Fruit fly (Drosophila melanogaster) whole organism, prepupa: ENCODE measurements around the gene CG6847.
A peak's percentile ranks its signal among the peaks of the same experiment; 100 is the strongest.

Experiments used
- Blimp-1 ChIP-seq: fragments of 200-800 bp; sonication (Bioruptor generic); optimal IDR thresholded peaks from 3 replicates; lab custom pipeline; 2017; ENCODE audit warnings: missing biosample characterization, missing genetic modification characterization, mild to moderate bottlenecking, moderate library complexity, missing genetic modification reagents
- CG10631 ChIP-seq: fragments of 200-800 bp; sonication (Bioruptor generic); optimal IDR thresholded peaks from 2 replicates; lab custom pipeline; 2016; ENCODE audit warnings: missing biosample characterization, missing genetic modification characterization
- CG10669 ChIP-seq: fragments of 200-800 bp; sonication (Bioruptor generic); optimal IDR thresholded peaks from 3 replicates; lab custom pipeline; 2018; ENCODE audit warnings: missing biosample characterization, mild to moderate bottlenecking, missing genetic modification characterization, moderate library complexity
- CG11762 ChIP-seq: fragments of 200-800 bp; sonication (Bioruptor generic); optimal IDR thresholded peaks from 3 replicates; lab custom pipeline; 2016; ENCODE audit warnings: missing biosample characterization, missing genetic modification characterization; ENCODE audit not compliant: insufficient read depth
- CG15336 ChIP-seq: fragments of 200-800 bp; sonication (Bioruptor generic); IDR thresholded peaks from 2 replicates; pipeline ENCODE4 v1.3.6; 2022; ENCODE audit warnings: missing biosample characterization, missing genetic modification characterization
- CG16779 ChIP-seq: fragments of 200-800 bp; sonication (Bioruptor generic); optimal IDR thresholded peaks from 3 replicates; lab custom pipeline; 2017; ENCODE audit warnings: missing biosample characterization, mild to moderate bottlenecking, missing genetic modification characterization
- CG3032 ChIP-seq: fragments of 200-800 bp; optimal IDR thresholded peaks from 2 replicates; lab custom pipeline; 2019; ENCODE audit warnings: missing biosample characterization, mild to moderate bottlenecking, missing genetic modification characterization, moderate library complexity
- CG31627 ChIP-seq: fragments of 200-800 bp; sonication (Bioruptor generic); optimal IDR thresholded peaks from 3 replicates; lab custom pipeline; 2016; ENCODE audit warnings: missing biosample characterization, missing genetic modification characterization
- CG32006 ChIP-seq: fragments of 200-800 bp; sonication (Bioruptor generic); optimal IDR thresholded peaks from 3 replicates; lab custom pipeline; 2017; ENCODE audit warnings: missing biosample characterization, mild to moderate bottlenecking, missing genetic modification characterization
- CG34406 ChIP-seq: fragments of 200-800 bp; sonication (Bioruptor generic); optimal IDR thresholded peaks from 3 replicates; lab custom pipeline; 2016; ENCODE audit warnings: missing biosample characterization, missing genetic modification characterization
- CG3919 ChIP-seq: fragments of 200-800 bp; sonication (Bioruptor generic); optimal IDR thresholded peaks from 3 replicates; lab custom pipeline; 2016; ENCODE audit warnings: missing biosample characterization, missing genetic modification characterization
- CG4318 ChIP-seq: fragments of 200-800 bp; sonication (Bioruptor generic); optimal IDR thresholded peaks from 3 replicates; lab custom pipeline; 2017; ENCODE audit warnings: missing biosample characterization, mild to moderate bottlenecking, missing genetic modification characterization
- CG6163 ChIP-seq: fragments of 200-800 bp; sonication (Bioruptor generic); IDR thresholded peaks from 3 replicates; pipeline ENCODE4 v1.3.6; 2022; ENCODE audit warnings: missing biosample characterization, missing genetic modification characterization
- CG6276 ChIP-seq: fragments of 200-800 bp; sonication (Bioruptor generic); optimal IDR thresholded peaks from 2 replicates; lab custom pipeline; 2017; ENCODE audit warnings: missing biosample characterization, mild to moderate bottlenecking, missing genetic modification characterization
- CG6792 ChIP-seq: fragments of 200-800 bp; sonication (Bioruptor generic); optimal IDR thresholded peaks from 3 replicates; lab custom pipeline; 2016; ENCODE audit warnings: missing biosample characterization, missing genetic modification characterization
- CG6854 ChIP-seq: fragments of 200-800 bp; sonication (Bioruptor generic); optimal IDR thresholded peaks from 2 replicates; lab custom pipeline; 2017; ENCODE audit warnings: missing biosample characterization, mild to moderate bottlenecking, missing genetic modification characterization
- CG7368 ChIP-seq: fragments of 200-800 bp; sonication (Bioruptor generic); optimal IDR thresholded peaks from 3 replicates; lab custom pipeline; 2016; ENCODE audit warnings: missing biosample characterization, missing genetic modification characterization
- CG8119 ChIP-seq: fragments of 200-800 bp; sonication (Bioruptor generic); IDR thresholded peaks from 3 replicates; pipeline ENCODE4 v1.3.6; 2022; ENCODE audit warnings: missing biosample characterization, missing genetic modification characterization
- CG8319 ChIP-seq: fragments of 200-800 bp; sonication (Bioruptor generic); optimal IDR thresholded peaks from 3 replicates; lab custom pipeline; 2016; ENCODE audit warnings: missing biosample characterization, missing genetic modification characterization
- CG8632 ChIP-seq: fragments of 200-800 bp; sonication (Bioruptor generic); optimal IDR thresholded peaks from 3 replicates; lab custom pipeline; 2016; ENCODE audit warnings: missing biosample characterization, missing genetic modification characterization
- CG9139 ChIP-seq: fragments of 200-800 bp; sonication (Bioruptor generic); optimal IDR thresholded peaks from 3 replicates; lab custom pipeline; 2017; ENCODE audit warnings: missing biosample characterization, mild to moderate bottlenecking, missing genetic modification characterization
- Eip75B ChIP-seq: fragments of 200-800 bp; sonication (Bioruptor generic); optimal IDR thresholded peaks from 3 replicates; lab custom pipeline; 2016; ENCODE audit warnings: missing biosample characterization, missing genetic modification characterization
- Eip78C ChIP-seq: fragments of 200-800 bp; sonication (Bioruptor generic); peaks from one replicate; lab custom pipeline; 2016; ENCODE audit warnings: missing biosample characterization, missing genetic modification characterization
- Eip93F ChIP-seq: fragments of 200-800 bp; sonication (Bioruptor generic); optimal IDR thresholded peaks from 2 replicates; lab custom pipeline; 2016; ENCODE audit warnings: missing biosample characterization, mild to moderate bottlenecking, missing genetic modification characterization
- Ets21C ChIP-seq: fragments of 200-800 bp; sonication (Bioruptor generic); optimal IDR thresholded peaks from 3 replicates; lab custom pipeline; 2016; ENCODE audit warnings: missing biosample characterization, missing genetic modification characterization
- Ets96B ChIP-seq: fragments of 200-800 bp; optimal IDR thresholded peaks from 2 replicates; lab custom pipeline; 2019; ENCODE audit warnings: missing biosample characterization, mild to moderate bottlenecking, missing genetic modification characterization, moderate library complexity
- Gug ChIP-seq: fragments of 200-800 bp; sonication (Bioruptor generic); IDR thresholded peaks from 2 replicates; pipeline ENCODE4 v1.3.6; 2022; ENCODE audit warnings: missing biosample characterization, missing genetic modification characterization
- Hr38 ChIP-seq: sonication (Bioruptor generic); optimal IDR thresholded peaks from 2 replicates; lab custom pipeline; 2016; ENCODE audit warnings: missing biosample characterization, missing genetic modification characterization
- Hr4 ChIP-seq: fragments of 200-800 bp; sonication (Bioruptor generic); optimal IDR thresholded peaks from 3 replicates; lab custom pipeline; 2016; ENCODE audit warnings: missing biosample characterization, missing genetic modification characterization
- Lpt ChIP-seq: fragments of 200-800 bp; sonication (Bioruptor generic); optimal IDR thresholded peaks from 3 replicates; lab custom pipeline; 2016; ENCODE audit warnings: missing biosample characterization, missing genetic modification characterization
- Met ChIP-seq: fragments of 200-800 bp; sonication (Bioruptor generic); optimal IDR thresholded peaks from 3 replicates; lab custom pipeline; 2016; ENCODE audit warnings: missing biosample characterization, missing genetic modification characterization
- OdsH ChIP-seq: fragments of 200-800 bp; sonication (Bioruptor generic); optimal IDR thresholded peaks from 3 replicates; lab custom pipeline; 2016; ENCODE audit warnings: missing biosample characterization, missing genetic modification characterization
- Sox102F ChIP-seq: fragments of 200-800 bp; sonication (Bioruptor generic); optimal IDR thresholded peaks from 2 replicates; lab custom pipeline; 2016; ENCODE audit warnings: missing biosample characterization, mild to moderate bottlenecking, missing genetic modification characterization
- Sox14 ChIP-seq: fragments of 200-800 bp; sonication (Bioruptor generic); optimal IDR thresholded peaks from 3 replicates; lab custom pipeline; 2016; ENCODE audit warnings: missing biosample characterization, missing genetic modification characterization
- Sox15 ChIP-seq: fragments of 200-800 bp; sonication (Bioruptor generic); optimal IDR thresholded peaks from 3 replicates; lab custom pipeline; 2016; ENCODE audit warnings: missing biosample characterization, missing genetic modification characterization
- acj6 ChIP-seq: fragments of 200-800 bp; sonication (Bioruptor generic); optimal IDR thresholded peaks from 3 replicates; lab custom pipeline; 2016; ENCODE audit warnings: missing biosample characterization, missing genetic modification characterization
- cyc ChIP-seq: fragments of 200-800 bp; sonication (Bioruptor generic); optimal IDR thresholded peaks from 3 replicates; lab custom pipeline; 2016; ENCODE audit warnings: missing biosample characterization, missing genetic modification characterization
- dac ChIP-seq: fragments of 200-800 bp; sonication (Bioruptor generic); optimal IDR thresholded peaks from 2 replicates; lab custom pipeline; 2017; ENCODE audit warnings: missing biosample characterization, mild to moderate bottlenecking, missing genetic modification characterization
- dsx ChIP-seq: fragments of 200-800 bp; optimal IDR thresholded peaks from 3 replicates; lab custom pipeline; 2019; ENCODE audit warnings: missing biosample characterization, mild to moderate bottlenecking, missing genetic modification characterization, moderate library complexity; ENCODE audit not compliant: poor library complexity, severe bottlenecking
- eg ChIP-seq: fragments of 200-800 bp; sonication (Bioruptor generic); IDR thresholded peaks from 3 replicates; pipeline ENCODE4 v1.3.6; 2022; ENCODE audit warnings: missing biosample characterization, missing genetic modification characterization
- esn ChIP-seq: fragments of 200-800 bp; sonication (Bioruptor generic); optimal IDR thresholded peaks from 2 replicates; lab custom pipeline; 2016; ENCODE audit warnings: missing biosample characterization, mild to moderate bottlenecking, missing genetic modification characterization, moderate library complexity
- fd59A ChIP-seq: fragments of 200-800 bp; sonication (Bioruptor generic); optimal IDR thresholded peaks from 2 replicates; lab custom pipeline; 2017; ENCODE audit warnings: missing biosample characterization, mild to moderate bottlenecking, missing genetic modification characterization, missing genetic modification reagents
- lz ChIP-seq: fragments of 200-800 bp; sonication (Bioruptor generic); optimal IDR thresholded peaks from 3 replicates; lab custom pipeline; 2016; ENCODE audit warnings: missing biosample characterization, missing genetic modification characterization
- pdm3 ChIP-seq: fragments of 200-800 bp; sonication (Bioruptor generic); optimal IDR thresholded peaks from 3 replicates; lab custom pipeline; 2016; ENCODE audit warnings: missing biosample characterization, missing genetic modification characterization
- salr ChIP-seq, 2 experiments: fragments of 200-800 bp; sonication (Bioruptor generic); optimal IDR thresholded peaks; 3 replicates each; lab custom pipeline; 2016 to 2018; ENCODE audit warnings: missing biosample characterization in 2 of 2, missing genetic modification characterization in 2 of 2, mild to moderate bottlenecking in 1 of 2
- spab ChIP-seq: fragments of 200-800 bp; sonication (Bioruptor generic); optimal IDR thresholded peaks from 2 replicates; lab custom pipeline; 2017; ENCODE audit warnings: missing biosample characterization, mild to moderate bottlenecking, missing genetic modification characterization, missing genetic modification reagents
- ss ChIP-seq, 2 experiments: fragments of 200-800 bp; sonication (Bioruptor generic); optimal IDR thresholded peaks; 2 replicates in 1 of 2; 3 replicates in 1 of 2; lab custom pipeline; 2017 to 2018; ENCODE audit warnings: mild to moderate bottlenecking in 2 of 2, missing biosample characterization in 2 of 2, missing genetic modification characterization in 2 of 2, moderate library complexity in 1 of 2
- svp ChIP-seq: fragments of 200-800 bp; sonication (Bioruptor generic); peaks from one replicate; lab custom pipeline; 2016; ENCODE audit warnings: missing biosample characterization, missing genetic modification characterization
- topi ChIP-seq: fragments of 200-800 bp; sonication (Bioruptor generic); optimal IDR thresholded peaks from 3 replicates; lab custom pipeline; 2016; ENCODE audit warnings: missing biosample characterization, missing genetic modification characterization
- vri ChIP-seq: fragments of 200-800 bp; sonication (Bioruptor generic); optimal IDR thresholded peaks from 3 replicates; lab custom pipeline; 2016; ENCODE audit warnings: missing biosample characterization, mild to moderate bottlenecking, missing genetic modification characterization

CG6847 gene

DNA sequence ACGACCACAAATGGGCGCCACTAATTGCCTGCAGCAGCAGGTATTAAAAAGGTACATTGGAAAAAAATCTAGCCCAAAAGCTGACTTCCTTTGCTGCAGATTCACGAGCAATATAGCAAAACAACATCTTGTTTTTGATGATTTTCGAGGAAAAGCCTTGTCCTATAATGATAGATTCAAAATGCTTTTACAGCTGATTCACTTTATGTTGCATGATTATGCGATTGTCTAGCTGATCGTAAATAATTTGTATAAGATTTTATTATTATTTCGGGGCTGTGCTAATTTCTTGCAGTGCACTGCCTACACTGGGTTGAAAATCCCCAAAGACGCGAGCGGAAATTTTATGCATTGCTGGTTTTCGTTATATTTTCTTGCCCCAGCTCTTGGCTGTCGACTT, 3.2 kb downstream of the CG6847 start (continued):
- TF ChIP-seq dac (peak; percentile 30), CG3032 (tag; lab: Kevin White, UChicago) (peak; percentile 5), Gug (0 out of 2 replicates have a peak, but pooled peaks have one; percentile 18), Sox102F (GFP tag; lab: Kevin White, UChicago) (peak; percentile 22), CG6854 (no peak), pdm3 (peak; percentile 37), Blimp-1 (no peak), esn (GFP tag; lab: Kevin White, UChicago) (peak; percentile 22)

DNA sequence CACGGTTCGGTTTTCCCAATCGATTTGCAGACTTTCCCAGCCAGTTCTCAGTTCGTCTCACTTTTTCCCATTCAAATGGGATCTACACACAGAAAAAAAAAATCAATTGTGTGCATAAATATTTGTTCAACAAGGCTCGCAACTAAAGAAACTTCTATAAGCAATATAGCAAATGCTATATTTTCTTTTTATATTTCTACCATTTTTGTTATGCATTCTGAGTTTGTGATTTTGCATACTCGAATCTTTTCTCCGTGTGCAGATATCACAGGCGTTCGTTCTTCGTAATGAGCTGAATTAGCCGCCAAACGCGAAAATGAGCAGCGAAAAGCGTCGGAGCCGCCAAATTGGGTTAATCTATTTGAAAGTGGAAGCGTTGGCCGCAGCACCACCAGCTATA, 4.7 kb downstream of the CG6847 start:
- TF ChIP-seq CG8119 (peak; percentile 52; the same call in 1 of the 3 replicates), Sox15 (no peak), CG9139 (GFP tag; lab: Kevin White, UChicago) (no peak), CG34406 (no peak), Eip75B (GFP tag; lab: Kevin White, UChicago) (no peak), Hr38 (GFP tag; lab: Kevin White, UChicago) (no peak), spab (no peak), CG10669 (GFP tag; lab: Kevin White, UChicago) (no peak), CG31627 (GFP tag; lab: Kevin White, UChicago) (no peak), Blimp-1 (no peak), CG4318 (GFP tag; lab: Kevin White, UChicago) (no peak), Gug (no peak), topi (GFP tag; lab: Kevin White, UChicago) (no peak), CG8319 (GFP tag; lab: Kevin White, UChicago) (no peak), CG3032 (tag; lab: Kevin White, UChicago) (no peak), acj6 (GFP tag; lab: Kevin White, UChicago) (no peak), cyc (GFP tag; lab: Kevin White, UChicago) (no peak), OdsH (peak; percentile 9), CG10631 (GFP tag; lab: Kevin White, UChicago) (no peak), Eip93F (GFP tag; lab: Kevin White, UChicago) (no peak), Lpt (no peak), vri (GFP tag; lab: Kevin White, UChicago) (no peak), CG6792 (GFP tag; lab: Kevin White, UChicago) (no peak), Ets96B (tag; lab: Kevin White, UChicago) (no peak), fd59A (GFP tag; lab: Kevin White, UChicago) (no peak), CG6163 (GFP tag; lab: Robert Waterston, UW) (peak; percentile 27; the same call in 1 of the 3 replicates), CG6854 (no peak), CG8632 (no peak), dac (no peak), svp (GFP tag; lab: Kevin White, UChicago) (no peak), esn (GFP tag; lab: Kevin White, UChicago) (no peak), Sox14 (GFP tag; lab: Kevin White, UChicago) (no peak), CG16779 (tag; lab: Kevin White, UChicago) (no peak), Ets21C (no peak), ss (GFP tag; optimal IDR thresholded peaks at IDR 0.05; lab: Kevin White, UChicago) (no peak), dsx (GFP tag; lab: Kevin White, UChicago) (no peak), CG7368 (GFP tag; lab: Kevin White, UChicago) (no peak), Met (no peak), CG32006 (peak; percentile 62), eg (GFP tag; lab: Robert Waterston, UW) (peak; percentile 68), CG11762 (GFP tag; lab: Kevin White, UChicago) (no peak), Eip78C (GFP tag; lab: Kevin White, UChicago) (peak; percentile 52), CG3919 (GFP tag; lab: Kevin White, UChicago) (no peak), Hr4 (peak; percentile 21), CG6276 (GFP tag; lab: Kevin White, UChicago) (peak; percentile 22), salr (GFP tag; optimal IDR thresholded peaks at IDR 0.05; lab: Kevin White, UChicago) (no peak), CG15336 (peak; percentile 73), lz (GFP tag; lab: Kevin White, UChicago) (no peak)
